Worm (Caenorhabditis elegans) whole organism, midembryonic: ENCODE data around the gene imp-3.

Experiments
- cog-1 ChIP-seq: sonication (generic microtip); optimal IDR thresholded peaks from 2 replicates; lab custom pipeline; 2016; ENCODE audit warnings: missing genetic modification characterization, missing compliant biosample characterization
- flt-1 ChIP-seq: fragments of 200-800 bp; sonication (Bioruptor generic); IDR thresholded peaks from 2 replicates; pipeline ENCODE4 v1.3.6; 2022; ENCODE audit warnings: missing genetic modification characterization, missing compliant biosample characterization
- klf-2 ChIP-seq: fragments of 200-800 bp; sonication (Bioruptor generic); conservative IDR thresholded peaks from 2 replicates; pipeline ENCODE4 v1.3.6; 2022; ENCODE audit warnings: missing genetic modification reagents, missing genetic modification characterization, missing compliant biosample characterization
- med-1 ChIP-seq: sonication (generic microtip); optimal IDR thresholded peaks from 2 replicates; lab custom pipeline; 2017; ENCODE audit warnings: missing genetic modification characterization, mild to moderate bottlenecking, missing compliant biosample characterization, antibody characterized with exemption, missing genetic modification reagents; ENCODE audit not compliant: insufficient read depth
- ref-1 ChIP-seq: fragments of 200-800 bp; sonication (Bioruptor generic); conservative IDR thresholded peaks from 2 replicates; pipeline ENCODE4 v1.3.6; 2022; ENCODE audit warnings: missing genetic modification reagents, missing genetic modification characterization, missing compliant biosample characterization
- tab-1 ChIP-seq: fragments of 200-800 bp; sonication (Bioruptor generic); IDR thresholded peaks from 2 replicates; pipeline ENCODE4 v1.3.6; 2022; ENCODE audit warnings: missing genetic modification characterization, missing compliant biosample characterization
- ztf-23 ChIP-seq: fragments of 200-800 bp; sonication (Bioruptor generic); IDR thresholded peaks from 2 replicates; pipeline ENCODE4 v1.3.6; 2022; ENCODE audit warnings: missing genetic modification reagents, missing genetic modification characterization, missing compliant biosample characterization
- ztf-29 ChIP-seq: fragments of 200-800 bp; sonication (Bioruptor generic); IDR thresholded peaks from 2 replicates; pipeline ENCODE4 v1.3.6; 2022; ENCODE audit warnings: missing genetic modification reagents, missing genetic modification characterization, missing compliant biosample characterization

DNA sequence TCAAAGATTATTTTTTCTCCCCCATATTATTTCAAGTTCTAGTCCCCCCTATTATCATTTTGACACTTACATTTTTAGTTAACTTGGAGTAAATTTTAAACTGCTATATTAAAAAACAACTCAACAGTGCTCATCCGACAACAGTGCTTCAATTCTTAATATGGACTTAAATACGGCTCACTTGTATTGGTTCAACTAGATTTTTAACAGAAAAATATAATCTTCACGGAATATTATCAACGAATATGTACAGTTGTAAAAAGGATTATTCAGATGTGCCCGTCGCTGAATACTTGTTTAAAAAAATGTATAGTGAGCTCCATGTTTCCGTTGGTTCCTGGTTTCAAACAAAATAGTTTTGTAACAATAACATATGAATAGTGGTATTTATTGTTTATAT, 10.9 kb upstream of the imp-3 start:
- TF ChIP-seq ztf-29 (GFP tag; lab: Robert Waterston, UW) (no peak), ref-1 (GFP tag; lab: Robert Waterston, UW) (no peak), flt-1 (GFP tag; lab: Robert Waterston, UW) (no peak), tab-1 (no peak), klf-2 (GFP tag; lab: Robert Waterston, UW) (no peak), med-1 (GFP tag; lab: Kevin White, UChicago) (no peak), cog-1 (tag; lab: Kevin White, UChicago) (no peak), ztf-23 (GFP tag; lab: Robert Waterston, UW) (no peak)
